Worm (Caenorhabditis elegans) whole organism, L1 larva: ENCODE data around the gene glr-8.

ENCODE experiments used
- C16A3.4 ChIP-seq: fragments of 150-350 bp; optimal IDR thresholded peaks from 2 replicates; lab custom pipeline; 2014; ENCODE audit warnings: missing biosample characterization, missing genetic modification characterization
- F16B12.6 ChIP-seq: fragments of 150-350 bp; optimal IDR thresholded peaks from 2 replicates; lab custom pipeline; 2014; ENCODE audit warnings: missing biosample characterization, missing genetic modification characterization
- Y116A8C.19 ChIP-seq: sonication (generic microtip); optimal IDR thresholded peaks from 2 replicates; lab custom pipeline; 2016; ENCODE audit warnings: missing compliant biosample characterization, missing genetic modification characterization, borderline replicate concordance
- alr-1 ChIP-seq: fragments of 200-800 bp; sonication (Bioruptor generic); optimal IDR thresholded peaks from 2 replicates; lab custom pipeline; 2018; ENCODE audit warnings: borderline replicate concordance, mild to moderate bottlenecking, missing genetic modification characterization, missing compliant biosample characterization
- aly-2 ChIP-seq: fragments of 150-350 bp; optimal IDR thresholded peaks from 2 replicates; lab custom pipeline; 2014; ENCODE audit warnings: missing biosample characterization, missing genetic modification characterization
- blmp-1 ChIP-seq: fragments of 150-350 bp; optimal IDR thresholded peaks from 2 replicates; lab custom pipeline; 2014; ENCODE audit warnings: missing biosample characterization, missing genetic modification characterization
- ceh-88 ChIP-seq: fragments of 200-800 bp; sonication (Bioruptor generic); IDR thresholded peaks from 2 replicates; pipeline ENCODE4 v1.3.6; 2022; ENCODE audit warnings: missing genetic modification characterization, missing compliant biosample characterization
- dsc-1 ChIP-seq: sonication (generic microtip); optimal IDR thresholded peaks from 2 replicates; lab custom pipeline; 2016; ENCODE audit warnings: mild to moderate bottlenecking, missing genetic modification characterization, missing compliant biosample characterization
- efl-1 ChIP-seq, 4 experiments: fragments of 150-350 bp; optimal IDR thresholded peaks in 3 of 4; peaks in 1 of 4; 1 replicate in 1 of 4; 2 replicates in 3 of 4; lab custom pipeline; 2014; ENCODE audit warnings: missing biosample characterization in 2 of 4, missing genetic modification characterization in 2 of 4, missing genetic modification reagents in 2 of 4
- elt-2 ChIP-seq: sonication (generic microtip); optimal IDR thresholded peaks from 2 replicates; lab custom pipeline; 2016; ENCODE audit warnings: missing genetic modification characterization, mild to moderate bottlenecking, inconsistent platforms, missing compliant biosample characterization, missing genetic modification reagents
- elt-3 ChIP-seq, 6 experiments: fragments of 150-350 bp in 1 of 6; sonication (generic microtip); optimal IDR thresholded peaks; 2 replicates each; lab custom pipeline; 2017 to 2018; ENCODE audit warnings: missing biosample characterization in 6 of 6, missing genetic modification characterization in 6 of 6, inconsistent platforms in 1 of 6
- ets-5 ChIP-seq: fragments of 200-800 bp; sonication (Bioruptor generic); IDR thresholded peaks from 2 replicates; pipeline ENCODE4 v1.3.6; 2022; ENCODE audit warnings: missing genetic modification characterization, missing compliant biosample characterization
- fkh-10 ChIP-seq: sonication (generic microtip); optimal IDR thresholded peaks from 2 replicates; lab custom pipeline; 2017; ENCODE audit warnings: missing biosample characterization, missing genetic modification reagents, missing genetic modification characterization
- grh-1 ChIP-seq: fragments of 200-800 bp; sonication (Bioruptor generic); IDR thresholded peaks from 2 replicates; pipeline ENCODE4 v1.3.6; 2022; ENCODE audit warnings: missing genetic modification reagents, missing genetic modification characterization, missing compliant biosample characterization
- irx-1 ChIP-seq: sonication (generic microtip); optimal IDR thresholded peaks from 2 replicates; lab custom pipeline; 2016; ENCODE audit warnings: missing genetic modification characterization, missing compliant biosample characterization
- jun-1 ChIP-seq: fragments of 150-350 bp; optimal IDR thresholded peaks from 2 replicates; lab custom pipeline; 2014; ENCODE audit warnings: missing biosample characterization, missing genetic modification reagents, missing genetic modification characterization
- lin-13 ChIP-seq: fragments of 150-350 bp; optimal IDR thresholded peaks from 2 replicates; lab custom pipeline; 2014; ENCODE audit warnings: missing biosample characterization, missing genetic modification reagents, missing genetic modification characterization
- lin-14 ChIP-seq: fragments of 200-800 bp; sonication (Bioruptor generic); optimal IDR thresholded peaks from 2 replicates; lab custom pipeline; 2018; ENCODE audit warnings: mild to moderate bottlenecking, missing genetic modification characterization, moderate library complexity, missing compliant biosample characterization
- lin-15B ChIP-seq: fragments of 150-350 bp; sonication (generic microtip); optimal IDR thresholded peaks from 3 replicates; lab custom pipeline; 2014; ENCODE audit warnings: missing biosample characterization, missing genetic modification characterization
- lin-35 ChIP-seq, 2 experiments: fragments of 150-350 bp; optimal IDR thresholded peaks; 2 replicates each; lab custom pipeline; 2014; ENCODE audit warnings: missing biosample characterization in 2 of 2, missing genetic modification characterization in 2 of 2, missing genetic modification reagents in 2 of 2
- lin-39 ChIP-seq: fragments of 150-350 bp; optimal IDR thresholded peaks from 2 replicates; lab custom pipeline; 2014; ENCODE audit warnings: missing biosample characterization, missing genetic modification reagents, missing genetic modification characterization
- mdl-1 ChIP-seq, 2 experiments: fragments of 150-350 bp; optimal IDR thresholded peaks; 2 replicates each; lab custom pipeline; 2014 to 2017; ENCODE audit warnings: missing biosample characterization in 2 of 2, missing genetic modification characterization in 2 of 2, inconsistent platforms in 1 of 2
- nhr-11 ChIP-seq: fragments of 150-350 bp; optimal IDR thresholded peaks from 2 replicates; lab custom pipeline; 2014; ENCODE audit warnings: missing biosample characterization, missing genetic modification characterization
- nhr-20 ChIP-seq: sonication (generic microtip); optimal IDR thresholded peaks from 2 replicates; lab custom pipeline; 2016; ENCODE audit warnings: mild to moderate bottlenecking, missing genetic modification characterization, missing compliant biosample characterization
- nhr-71 ChIP-seq: sonication (generic microtip); optimal IDR thresholded peaks from 2 replicates; lab custom pipeline; 2016; ENCODE audit warnings: mild to moderate bottlenecking, missing genetic modification characterization, moderate library complexity, missing compliant biosample characterization
- nhr-76 ChIP-seq: sonication (generic microtip); optimal IDR thresholded peaks from 2 replicates; lab custom pipeline; 2017; ENCODE audit warnings: missing biosample characterization, missing genetic modification characterization
- nhr-77 ChIP-seq: fragments of 150-350 bp; optimal IDR thresholded peaks from 2 replicates; lab custom pipeline; 2014; ENCODE audit warnings: missing biosample characterization, missing genetic modification characterization
- nhr-90 ChIP-seq: sonication (generic microtip); optimal IDR thresholded peaks from 2 replicates; lab custom pipeline; 2016; ENCODE audit warnings: mild to moderate bottlenecking, missing genetic modification characterization, missing compliant biosample characterization; ENCODE audit not compliant: poor library complexity
- pag-3 ChIP-seq: sonication (generic microtip); optimal IDR thresholded peaks from 2 replicates; lab custom pipeline; 2017; ENCODE audit warnings: missing genetic modification characterization, mild to moderate bottlenecking, missing compliant biosample characterization, antibody characterized with exemption, borderline replicate concordance; ENCODE audit not compliant: insufficient read depth
- pax-3 ChIP-seq: fragments of 200-800 bp; sonication (Bioruptor generic); optimal IDR thresholded peaks from 2 replicates; lab custom pipeline; 2018; ENCODE audit warnings: mild to moderate bottlenecking, missing genetic modification characterization, moderate library complexity, missing compliant biosample characterization
- pqm-1 ChIP-seq: sonication (generic microtip); optimal IDR thresholded peaks from 3 replicates; lab custom pipeline; 2017; ENCODE audit warnings: missing biosample characterization, missing genetic modification characterization
- skn-1 ChIP-seq: fragments of 150-350 bp; optimal IDR thresholded peaks from 2 replicates; lab custom pipeline; 2014; ENCODE audit warnings: missing biosample characterization, missing genetic modification characterization
- snpc-4 ChIP-seq: fragments of 150-350 bp; optimal IDR thresholded peaks from 2 replicates; lab custom pipeline; 2014; ENCODE audit warnings: missing biosample characterization, missing genetic modification characterization
- snu-23 ChIP-seq: sonication (generic microtip); optimal IDR thresholded peaks from 2 replicates; lab custom pipeline; 2016; ENCODE audit warnings: missing genetic modification characterization, missing compliant biosample characterization
- sox-4 ChIP-seq: sonication (generic microtip); optimal IDR thresholded peaks from 2 replicates; lab custom pipeline; 2016; ENCODE audit warnings: missing genetic modification characterization, missing compliant biosample characterization
- sptf-1 ChIP-seq: fragments of 150-350 bp; optimal IDR thresholded peaks from 2 replicates; lab custom pipeline; 2014; ENCODE audit warnings: missing biosample characterization, missing genetic modification characterization
- tbx-2 ChIP-seq: sonication (generic microtip); optimal IDR thresholded peaks from 2 replicates; lab custom pipeline; 2016; ENCODE audit warnings: missing genetic modification characterization, missing compliant biosample characterization
- unc-98 ChIP-seq: fragments of 200-800 bp; sonication (Bioruptor generic); IDR thresholded peaks from 2 replicates; pipeline ENCODE4 v1.3.6; 2022; ENCODE audit warnings: missing genetic modification characterization, missing compliant biosample characterization
- vab-15 ChIP-seq: sonication (generic microtip); optimal IDR thresholded peaks from 2 replicates; lab custom pipeline; 2017; ENCODE audit warnings: missing genotype, mild to moderate bottlenecking, missing genetic modification characterization, missing compliant biosample characterization
- xbp-1 ChIP-seq: sonication (generic microtip); optimal IDR thresholded peaks from 2 replicates; lab custom pipeline; 2016; ENCODE audit warnings: missing genetic modification characterization, missing compliant biosample characterization
- zip-4 ChIP-seq: fragments of 200-800 bp; sonication (Bioruptor generic); optimal IDR thresholded peaks from 2 replicates; lab custom pipeline; 2018; ENCODE audit warnings: mild to moderate bottlenecking, missing genetic modification characterization, moderate library complexity, missing compliant biosample characterization
- ztf-11 ChIP-seq, 2 experiments: sonication (generic microtip); optimal IDR thresholded peaks; 2 replicates each; lab custom pipeline; 2016 to 2017; ENCODE audit warnings: missing genetic modification characterization in 2 of 2, missing biosample characterization in 1 of 2, missing compliant biosample characterization in 1 of 2
- ztf-4 ChIP-seq: fragments of 150-350 bp; optimal IDR thresholded peaks from 2 replicates; lab custom pipeline; 2014; ENCODE audit warnings: missing biosample characterization, missing genetic modification characterization

The glr-8 gene

DNA sequence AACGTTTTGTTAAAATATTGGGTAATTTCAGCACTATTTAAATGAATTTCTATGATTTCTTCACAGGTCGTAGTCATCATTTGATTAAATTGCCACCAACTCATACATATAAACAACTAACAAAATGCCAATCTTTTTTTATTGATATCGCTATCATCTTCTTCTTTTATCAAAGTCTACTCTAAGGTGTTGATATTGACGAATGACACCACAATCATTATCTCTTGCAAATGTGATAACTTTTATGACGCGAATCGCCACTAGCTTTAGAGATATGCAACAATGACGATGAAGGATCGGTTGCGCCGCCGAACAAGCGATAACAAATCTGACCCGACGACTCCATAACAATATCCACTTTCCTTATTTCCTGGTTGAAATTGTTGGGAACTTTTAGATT is 8.7 kb downstream of the glr-8 start:
- TF ChIP-seq ztf-4 (tag; lab: Kevin White, UChicago), result no peak
- no peak for TF ChIP-seq tbx-2 (tag; lab: Kevin White, UChicago)
- no peak for TF ChIP-seq dsc-1 (tag; lab: Kevin White, UChicago)
- no peak for TF ChIP-seq ceh-88 (GFP tag; lab: Robert Waterston, UW)
- no peak for TF ChIP-seq grh-1 (GFP tag; lab: Robert Waterston, UW)
- TF ChIP-seq irx-1 (tag; lab: Kevin White, UChicago), result no peak
- no peak for TF ChIP-seq ztf-11 (tag; optimal IDR thresholded peaks at IDR 0.05; lab: Kevin White, UChicago)
- no peak for TF ChIP-seq lin-13 (GFP tag; lab: Kevin White, UChicago)
- peak in 5 of 6 experiments; percentile 41 to 75 (median 56) for TF ChIP-seq elt-3 (tag; optimal IDR thresholded peaks at IDR 0.05; lab: Kevin White, UChicago)
- no peak for TF ChIP-seq alr-1 (tag; lab: Kevin White, UChicago)
- no peak for TF ChIP-seq F16B12.6 (tag; lab: Kevin White, UChicago)
- TF ChIP-seq elt-2 (tag; lab: Kevin White, UChicago), result peak; percentile 45
- no peak for TF ChIP-seq nhr-11 (tag; lab: Kevin White, UChicago)
- TF ChIP-seq Y116A8C.19 (tag; lab: Kevin White, UChicago), result no peak
- peak; percentile 78 for TF ChIP-seq blmp-1 (tag; lab: Kevin White, UChicago)
- no peak for TF ChIP-seq nhr-77
- TF ChIP-seq lin-35 (GFP tag; optimal IDR thresholded peaks at IDR 0.05; lab: Kevin White, UChicago), result no peak
- TF ChIP-seq nhr-20, result peak; percentile 5
- TF ChIP-seq lin-14 (GFP tag; lab: Kevin White, UChicago), result peak; percentile 18
- TF ChIP-seq aly-2, result no peak
- no peak for TF ChIP-seq lin-15B
- no peak for TF ChIP-seq skn-1 (tag; lab: Kevin White, UChicago)
- no peak for TF ChIP-seq pax-3 (tag; lab: Kevin White, UChicago)
- no peak for TF ChIP-seq sox-4 (tag; lab: Kevin White, UChicago)
- TF ChIP-seq sptf-1 (tag; lab: Kevin White, UChicago), result no peak
- no peak for TF ChIP-seq jun-1 (tag; lab: Kevin White, UChicago)
- TF ChIP-seq ets-5 (GFP tag; lab: Robert Waterston, UW), result no peak
- no peak for TF ChIP-seq fkh-10 (GFP tag; lab: Kevin White, UChicago)
- no peak for TF ChIP-seq snu-23 (GFP tag; lab: Kevin White, UChicago)
- no peak for TF ChIP-seq C16A3.4

DNA sequence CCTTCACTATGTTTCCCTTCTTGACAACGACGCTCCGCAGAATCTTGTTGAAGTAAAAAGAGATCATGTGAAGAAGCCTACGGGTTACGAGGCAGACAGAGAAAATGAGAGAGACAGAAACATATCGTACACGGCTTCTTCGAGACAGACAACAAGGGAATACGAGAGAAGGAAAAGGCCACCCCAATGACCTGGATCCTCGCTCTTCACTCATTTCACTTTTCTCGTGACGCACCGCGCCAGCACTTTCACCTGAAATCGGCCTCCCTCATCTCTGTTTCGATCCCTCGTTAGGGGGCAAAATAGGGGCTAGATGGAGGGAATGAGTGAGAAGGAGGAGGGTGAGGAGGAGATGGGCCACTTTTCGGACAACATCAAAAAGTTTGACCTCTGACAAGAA is 9.5 kb downstream of the glr-8 start:
- TF ChIP-seq pag-3 (tag; lab: Kevin White, UChicago), result no peak
- peak; percentile 100 for TF ChIP-seq blmp-1 (tag; lab: Kevin White, UChicago)

DNA sequence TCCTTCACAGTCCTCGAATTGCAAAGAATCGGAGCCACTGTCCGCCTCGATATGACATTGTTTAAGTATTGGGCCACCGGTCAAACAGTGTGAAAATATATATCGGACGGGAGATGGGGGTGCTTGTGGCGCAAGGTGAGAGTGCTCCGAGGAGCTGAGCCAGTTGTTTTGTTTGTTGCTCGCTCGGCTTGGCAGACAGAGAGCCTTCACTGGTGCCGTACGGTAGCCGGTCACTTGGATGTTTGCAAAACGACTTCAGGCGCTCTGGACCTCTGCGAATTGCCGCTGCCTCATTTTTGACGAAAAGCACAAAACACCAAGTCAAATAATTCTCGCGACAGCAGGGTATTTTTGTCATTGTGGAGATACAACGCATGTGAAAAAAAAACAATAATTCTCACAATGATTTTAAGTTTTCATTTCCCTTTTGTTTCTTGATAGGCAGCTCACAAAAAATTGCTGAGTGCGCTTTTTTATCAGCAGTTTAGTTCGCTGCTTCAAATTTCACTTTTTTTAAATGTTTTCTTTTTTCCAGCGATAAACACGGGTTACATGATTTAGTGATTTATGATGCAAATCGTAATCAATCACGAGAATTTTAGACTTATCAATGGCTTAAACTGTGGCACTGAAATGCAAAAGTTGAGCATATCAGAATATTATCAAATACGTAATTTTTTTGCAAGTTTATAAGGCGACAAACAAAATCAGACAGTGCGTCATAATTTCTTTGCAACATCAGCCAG is 11.4 kb downstream of the glr-8 start:
- TF ChIP-seq unc-98 (GFP tag; lab: Robert Waterston, UW), result no peak
- peak; percentile 42 for TF ChIP-seq nhr-71
- TF ChIP-seq lin-35 (GFP tag; optimal IDR thresholded peaks at IDR 0.05; lab: Kevin White, UChicago), result peak in 1 of 2 experiments; percentile 26
- no peak for TF ChIP-seq xbp-1 (tag; lab: Kevin White, UChicago)
- peak; percentile 95 for TF ChIP-seq elt-2 (tag; lab: Kevin White, UChicago)

DNA sequence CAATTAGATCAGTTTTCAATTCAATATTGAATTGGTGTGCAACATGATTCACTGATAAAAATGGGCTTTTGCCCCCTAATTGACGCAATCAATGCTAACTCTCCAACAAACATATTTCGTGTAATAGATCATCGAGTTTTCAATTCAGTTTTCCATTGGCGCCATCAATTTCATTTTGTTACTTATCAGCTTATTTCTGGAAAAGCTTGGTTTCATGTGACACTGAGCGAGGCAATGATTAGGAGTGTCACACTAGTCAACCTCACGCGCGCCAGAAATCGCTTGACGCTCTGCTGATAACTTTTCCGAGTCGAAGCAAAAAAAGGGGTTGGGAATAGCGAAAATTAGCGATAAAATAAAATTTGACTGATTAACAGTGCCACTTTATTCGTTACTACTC is 12.8 kb downstream of the glr-8 start, which contains the start of gene ets-4:
Gene ets-4 (plus strand): TSS at position 347 of the 400 bp plus-strand sequence.
- TF ChIP-seq jun-1 (tag; lab: Kevin White, UChicago) (peak; percentile 40), nhr-90 (tag; lab: Kevin White, UChicago) (peak; percentile 39), alr-1 (tag; lab: Kevin White, UChicago) (no peak), mdl-1 (tag; optimal IDR thresholded peaks at IDR 0.05; lab: Kevin White, UChicago) (peak in 1 of 2 experiments; percentile 44), nhr-20 (peak; percentile 18), lin-13 (GFP tag; lab: Kevin White, UChicago) (no peak), elt-2 (tag; lab: Kevin White, UChicago) (peak; percentile 97), nhr-71 (peak; percentile 37), nhr-76 (tag; lab: Kevin White, UChicago) (no peak), pqm-1 (peak; percentile 78), C16A3.4 (peak; percentile 0), nhr-11 (tag; lab: Kevin White, UChicago) (no peak), efl-1 (optimal IDR thresholded peaks at IDR 0.05; lab: Kevin White, UChicago) (no peak), efl-1 (GFP tag; optimal IDR thresholded peaks at IDR 0.05 in 1 of 2; lab: Kevin White, UChicago) (peak in 1 of 2 experiments; percentile 45), lin-14 (GFP tag; lab: Kevin White, UChicago) (peak; percentile 4), snpc-4 (tag; lab: Kevin White, UChicago) (no peak), lin-39 (tag; lab: Kevin White, UChicago) (no peak), vab-15 (tag; lab: Kevin White, UChicago) (no peak), lin-35 (GFP tag; optimal IDR thresholded peaks at IDR 0.05; lab: Kevin White, UChicago) (peak in 1 of 2 experiments; percentile 29), zip-4 (GFP tag; lab: Kevin White, UChicago) (no peak), unc-98 (GFP tag; lab: Robert Waterston, UW) (no peak)
